Worm (Caenorhabditis elegans) whole organism, L2 larva: ENCODE data around the gene C28H8.3.
A peak's percentile ranks its signal among the peaks of the same experiment; 100 is the strongest.

Source experiments
- Y55F3AM.14 ChIP-seq: fragments of 200-800 bp; sonication (Bioruptor generic); optimal IDR thresholded peaks from 2 replicates; lab custom pipeline; 2018; ENCODE audit warnings: mild to moderate bottlenecking, missing genetic modification characterization, missing compliant biosample characterization
- ZK546.5 ChIP-seq: sonication (generic microtip); optimal IDR thresholded peaks from 2 replicates; lab custom pipeline; 2017; ENCODE audit warnings: missing biosample characterization, missing genetic modification characterization
- aly-2 ChIP-seq: fragments of 150-350 bp; optimal IDR thresholded peaks from 2 replicates; lab custom pipeline; 2014; ENCODE audit warnings: missing biosample characterization, missing genetic modification characterization
- lsy-2 ChIP-seq, 2 experiments: fragments of 150-350 bp in 1 of 2; sonication (generic microtip) in 1 of 2; optimal IDR thresholded peaks; 2 replicates each; lab custom pipeline; 2014 to 2017; ENCODE audit warnings: missing biosample characterization in 2 of 2, missing genetic modification characterization in 2 of 2
- nhr-129 ChIP-seq: fragments of 150-350 bp; optimal IDR thresholded peaks from 2 replicates; lab custom pipeline; 2014; ENCODE audit warnings: missing biosample characterization, missing genetic modification characterization
- skn-1 ChIP-seq: sonication (generic microtip); optimal IDR thresholded peaks from 2 replicates; lab custom pipeline; 2017; ENCODE audit warnings: missing biosample characterization, missing genetic modification characterization
- zag-1 ChIP-seq: fragments of 150-350 bp; optimal IDR thresholded peaks from 2 replicates; lab custom pipeline; 2014; ENCODE audit warnings: missing biosample characterization, missing genetic modification characterization
- ztf-11 ChIP-seq: sonication (generic microtip); optimal IDR thresholded peaks from 2 replicates; lab custom pipeline; 2017; ENCODE audit warnings: missing biosample characterization, missing genetic modification characterization
- ztf-4 ChIP-seq: fragments of 150-350 bp; optimal IDR thresholded peaks from 2 replicates; lab custom pipeline; 2014; ENCODE audit warnings: missing biosample characterization, missing genetic modification characterization

DNA sequence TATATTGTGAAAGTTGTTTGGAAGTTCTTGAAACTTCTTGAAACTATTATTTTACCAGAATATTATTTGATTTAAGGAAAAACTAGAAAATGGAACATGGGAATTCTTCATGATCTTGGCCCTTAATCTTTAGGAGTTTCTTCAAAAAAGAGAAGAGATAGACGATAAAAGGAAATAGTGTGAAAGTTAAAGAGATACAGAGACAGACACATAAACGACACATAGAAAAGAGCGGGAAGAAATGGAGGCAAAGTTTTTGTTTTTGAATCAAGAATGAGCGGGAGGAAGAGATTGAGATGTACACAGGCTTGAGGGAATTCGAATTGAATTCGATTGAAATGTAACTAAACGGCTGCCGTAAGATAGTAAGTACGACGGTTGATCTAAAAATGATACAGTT, 11.0 kb upstream of the C28H8.3 start:
- TF ChIP-seq ztf-11 (tag; lab: Kevin White, UChicago): no peak
- TF ChIP-seq aly-2 (tag; lab: Kevin White, UChicago): no peak
- TF ChIP-seq Y55F3AM.14: peak; percentile 61
- TF ChIP-seq nhr-129 (tag; lab: Kevin White, UChicago): peak; percentile 17
- no peak for TF ChIP-seq zag-1 (tag; lab: Kevin White, UChicago)
- TF ChIP-seq lsy-2 (tag; optimal IDR thresholded peaks at IDR 0.05; lab: Kevin White, UChicago): peak in 1 of 2 experiments; percentile 9
- TF ChIP-seq ztf-4 (tag; lab: Kevin White, UChicago): no peak
- no peak for TF ChIP-seq skn-1 (tag; lab: Kevin White, UChicago)
- TF ChIP-seq ZK546.5 (tag; lab: Kevin White, UChicago): no peak
